Fruit fly (Drosophila melanogaster): Measurements from ENCODE around the gene CG6770.

The CG6770 gene

DNA sequence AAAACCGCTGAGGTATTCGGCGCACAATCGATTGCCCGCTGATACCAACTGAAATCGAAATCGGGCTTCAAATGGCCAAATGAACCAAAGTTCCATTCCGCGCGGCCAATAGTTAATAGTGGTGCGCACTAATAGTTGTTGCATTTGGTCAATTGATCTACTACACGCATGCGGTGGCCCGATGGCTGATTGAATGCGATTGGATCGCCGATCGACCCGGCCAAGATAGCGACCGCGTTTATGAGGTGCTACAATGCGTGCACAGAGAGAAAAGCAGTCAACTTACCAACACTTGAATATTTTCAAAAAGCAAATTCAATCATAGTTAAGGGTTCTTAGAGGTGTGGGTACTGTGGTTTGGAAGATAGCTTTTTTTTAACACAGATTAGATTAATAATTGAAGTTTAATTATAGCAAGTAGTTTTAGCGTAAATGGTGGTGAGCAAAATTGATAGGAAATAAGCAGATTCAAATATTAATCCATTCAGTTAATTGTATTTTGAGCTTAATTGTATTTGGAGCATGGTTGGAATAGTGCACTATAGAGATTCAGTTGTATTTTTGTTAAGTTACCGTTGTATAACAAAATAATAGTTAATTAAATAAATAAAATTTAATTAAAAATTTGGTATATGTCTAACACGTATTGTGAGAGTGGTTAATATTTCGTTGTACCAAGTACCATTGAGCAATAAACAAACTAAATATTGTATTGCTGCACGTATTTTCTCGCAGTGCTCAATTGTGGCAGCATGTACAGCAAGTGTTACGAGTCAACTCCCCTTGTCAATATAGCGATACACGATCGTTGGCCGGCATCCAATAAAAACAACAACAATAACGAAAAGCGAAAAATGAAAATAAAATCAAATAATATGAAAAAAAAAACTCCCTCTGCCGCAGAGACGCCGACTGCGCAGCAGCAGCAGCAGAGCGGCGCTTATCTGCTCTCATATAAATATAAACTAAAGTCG is 19.2 kb downstream of the CG6770 start (continued):
- no peak for TF ChIP-seq Stat92E (GFP tag; optimal IDR thresholded peaks at IDR 0.05)
- peak; percentile 29 for TF ChIP-seq cato (GFP tag; optimal IDR thresholded peaks at IDR 0.05; ENCODE audit: borderline replicate concordance)
- no peak for TF ChIP-seq gro (GFP tag; optimal IDR thresholded peaks at IDR 0.05)
- TF ChIP-seq Gug (GFP tag; IDR thresholded peaks at IDR 0.05): peak; percentile 35
- TF ChIP-seq CG7963 (GFP tag; IDR thresholded peaks at IDR 0.05; ENCODE audit: partially characterized antibody): no peak

DNA sequence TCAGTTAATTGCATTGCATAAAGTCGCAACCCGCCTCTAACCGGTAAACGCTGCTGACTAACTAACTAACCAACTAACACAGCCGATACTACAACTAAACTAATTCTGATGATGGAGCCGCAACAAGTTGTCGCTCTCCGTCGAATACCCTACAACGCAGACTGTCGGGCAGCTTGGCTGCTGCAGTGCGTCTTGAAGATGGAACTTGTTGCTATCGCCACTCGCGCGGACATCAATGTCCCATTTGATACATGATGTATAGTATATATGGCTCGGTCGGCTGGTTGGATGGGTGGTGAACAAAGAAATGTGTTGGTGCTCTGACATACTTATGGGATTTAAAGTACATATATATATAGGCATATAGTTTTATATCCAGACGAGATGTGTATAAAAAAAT is 20.4 kb downstream of the CG6770 start:
- TF ChIP-seq nom (GFP tag; optimal IDR thresholded peaks at IDR 0.05): peak; percentile 46
- peak; percentile 33; the same call in 1 of the 2 replicates for TF ChIP-seq CG9932 (GFP tag; IDR thresholded peaks at IDR 0.05)
- peak; percentile 15 for TF ChIP-seq CG13424 (tag; optimal IDR thresholded peaks at IDR 0.05)
- no peak for TF ChIP-seq CG4820 (GFP tag; optimal IDR thresholded peaks at IDR 0.05)
- TF ChIP-seq CG17359 (tag; optimal IDR thresholded peaks at IDR 0.05): peak; percentile 7
- TF ChIP-seq yki (optimal IDR thresholded peaks at IDR 0.05): no peak
- no peak for TF ChIP-seq fd3F (GFP tag; optimal IDR thresholded peaks at IDR 0.05)
- TF ChIP-seq Hey (tag; optimal IDR thresholded peaks at IDR 0.05): no peak
- peak; percentile 22 for TF ChIP-seq grau (tag; optimal IDR thresholded peaks at IDR 0.05)
- TF ChIP-seq MTF-1 (GFP tag; optimal IDR thresholded peaks at IDR 0.05; ENCODE audit: borderline replicate concordance): no peak
- no peak for TF ChIP-seq pan (optimal IDR thresholded peaks at IDR 0.05)
- TF ChIP-seq pan (GFP tag; optimal IDR thresholded peaks at IDR 0.05 in 1 of 2, IDR thresholded peaks at IDR 0.05 in 1 of 2): peak in 1 of 2 experiments; percentile 49
- 0 out of 2 replicates have a peak, but pooled peaks have one; percentile 10 for TF ChIP-seq CG31224 (GFP tag; IDR thresholded peaks at IDR 0.05)
- peak; percentile 7 for TF ChIP-seq Sox102F (GFP tag; optimal IDR thresholded peaks at IDR 0.05)
- TF ChIP-seq E2f1 (GFP tag; IDR thresholded peaks at IDR 0.05): 0 out of 2 replicates have a peak, but pooled peaks have one; percentile 9
- peak; percentile 10 for TF ChIP-seq mirr (GFP tag; optimal IDR thresholded peaks at IDR 0.05)
- TF ChIP-seq kah (GFP tag; optimal IDR thresholded peaks at IDR 0.05): peak; percentile 64
- peak; percentile 90 for TF ChIP-seq CG5180 (GFP tag; optimal IDR thresholded peaks at IDR 0.05)
- TF ChIP-seq Hmr (GFP tag; optimal IDR thresholded peaks at IDR 0.05): peak; percentile 13
- TF ChIP-seq NfI (GFP tag; optimal IDR thresholded peaks at IDR 0.05): peak; percentile 8
- TF ChIP-seq CG2120 (GFP tag; optimal IDR thresholded peaks at IDR 0.05): peak; percentile 7
- TF ChIP-seq CG11504 (tag; optimal IDR thresholded peaks at IDR 0.05): peak; percentile 54
- no peak for TF ChIP-seq Gug (GFP tag; IDR thresholded peaks at IDR 0.05)
- TF ChIP-seq CG7987 (GFP tag; optimal IDR thresholded peaks at IDR 0.05): peak; percentile 22
- TF ChIP-seq CG10543 (GFP tag; optimal IDR thresholded peaks at IDR 0.05): peak; percentile 44
- TF ChIP-seq ind (GFP tag; optimal IDR thresholded peaks at IDR 0.05): peak; percentile 0
- TF ChIP-seq CG7963 (GFP tag; IDR thresholded peaks at IDR 0.05; ENCODE audit: partially characterized antibody): no peak
- no peak for TF ChIP-seq CG13775 (GFP tag; optimal IDR thresholded peaks at IDR 0.05)
- TF ChIP-seq HHEX (GFP tag; optimal IDR thresholded peaks at IDR 0.05): peak; percentile 21
- 0 out of 2 replicates have a peak, but pooled peaks have one; percentile 39 for TF ChIP-seq gsb (GFP tag; IDR thresholded peaks at IDR 0.05)
- TF ChIP-seq sd (tag; optimal IDR thresholded peaks at IDR 0.05): peak; percentile 4
- peak; percentile 19 for TF ChIP-seq CG2678 (tag; optimal IDR thresholded peaks at IDR 0.05)
- no peak for TF ChIP-seq dmrt99B (tag; optimal IDR thresholded peaks at IDR 0.05)
- peak; percentile 83 for TF ChIP-seq CG12769 (tag; optimal IDR thresholded peaks at IDR 0.05)
- peak; percentile 3 for TF ChIP-seq CG12219 (GFP tag; optimal IDR thresholded peaks at IDR 0.05)
- TF ChIP-seq CG2875 (GFP tag; optimal IDR thresholded peaks at IDR 0.05): no peak
- TF ChIP-seq CG15269 (tag; optimal IDR thresholded peaks at IDR 0.05): peak; percentile 32
- TF ChIP-seq Ets65A (GFP tag): peak; percentile 70
- TF ChIP-seq Nf-YC (tag; optimal IDR thresholded peaks at IDR 0.05): peak; percentile 5
- peak; percentile 15 for TF ChIP-seq CG15514 (GFP tag; optimal IDR thresholded peaks at IDR 0.05)
- no peak for TF ChIP-seq danr (GFP tag; IDR thresholded peaks at IDR 0.05)
- no peak for TF ChIP-seq da (GFP tag; optimal IDR thresholded peaks at IDR 0.05)
